Fruit fly (Drosophila melanogaster): ENCODE measurements around the gene noi.

Gene noi

DNA sequence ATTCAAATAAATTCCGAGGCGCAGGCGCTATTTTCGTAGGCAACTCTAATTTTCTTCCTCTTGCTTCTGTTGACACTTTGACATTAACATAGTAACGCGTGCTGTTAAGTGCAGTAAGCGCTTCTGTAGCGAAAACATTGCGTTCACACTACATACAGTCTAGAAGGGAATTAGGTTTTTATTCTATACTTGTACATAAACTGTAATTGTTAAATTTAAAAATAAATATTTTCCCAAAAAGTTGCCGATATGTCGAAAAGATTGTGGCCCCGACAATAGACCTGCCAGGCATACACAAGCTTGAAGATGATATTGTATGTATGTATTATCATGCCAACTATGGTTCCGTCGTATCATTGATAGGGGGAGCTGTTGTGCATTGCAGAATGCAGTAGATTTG lies 15.2 kb upstream of the noi start, which contains the start of gene asl (continued):
- TF ChIP-seq pan (optimal IDR thresholded peaks at IDR 0.05) = no peak
- peak in 1 of 2 experiments; percentile 47 for TF ChIP-seq pan (GFP tag; optimal IDR thresholded peaks at IDR 0.05 in 1 of 2, IDR thresholded peaks at IDR 0.05 in 1 of 2)
- peak; percentile 73 for TF ChIP-seq Dip3 (GFP tag; optimal IDR thresholded peaks at IDR 0.05)
- peak; percentile 23 for TF ChIP-seq Side (GFP tag; optimal IDR thresholded peaks at IDR 0.05)
- TF ChIP-seq NC2β (GFP tag; optimal IDR thresholded peaks at IDR 0.05) = peak; percentile 55
- TF ChIP-seq CG12236 (GFP tag; optimal IDR thresholded peaks at IDR 0.05) = no peak
- no peak for TF ChIP-seq ash1 (GFP tag; optimal IDR thresholded peaks at IDR 0.05)
- TF ChIP-seq CG1602 (GFP tag; optimal IDR thresholded peaks at IDR 0.05) = peak; percentile 38
- peak; percentile 61 for TF ChIP-seq CG13775 (GFP tag; optimal IDR thresholded peaks at IDR 0.05)
- peak; percentile 33 for TF ChIP-seq CG8944 (GFP tag; optimal IDR thresholded peaks at IDR 0.05)
- TF ChIP-seq bsh (GFP tag; optimal IDR thresholded peaks at IDR 0.05) = peak in 1 of 2 experiments; percentile 69
- no peak for TF ChIP-seq Doc2 (GFP tag; IDR thresholded peaks at IDR 0.05)
- TF ChIP-seq Oaz (GFP tag; IDR thresholded peaks at IDR 0.05) = peak; percentile 49
- peak; percentile 42 for TF ChIP-seq Sry-δ (GFP tag; optimal IDR thresholded peaks at IDR 0.05)
- TF ChIP-seq hb (GFP tag; IDR thresholded peaks at IDR 0.05; ENCODE audit: partially characterized antibody) = no peak
- no peak for TF ChIP-seq CG31365 (tag; optimal IDR thresholded peaks at IDR 0.05)
- peak; percentile 24 for TF ChIP-seq CG3163 (GFP tag; optimal IDR thresholded peaks at IDR 0.05)
- TF ChIP-seq HLHmδ (GFP tag; optimal IDR thresholded peaks at IDR 0.05) = no peak
- peak; percentile 76 for TF ChIP-seq chn (GFP tag; optimal IDR thresholded peaks at IDR 0.05)
- TF ChIP-seq Myb (GFP tag; optimal IDR thresholded peaks at IDR 0.05) = peak; percentile 44
- peak; percentile 57 for TF ChIP-seq Max (GFP tag; optimal IDR thresholded peaks at IDR 0.05)
- peak; percentile 37 for TF ChIP-seq CG4707 (GFP tag; optimal IDR thresholded peaks at IDR 0.05)
- TF ChIP-seq Trl (optimal IDR thresholded peaks at IDR 0.05) = no peak
- peak; percentile 31 for TF ChIP-seq Trl (GFP tag; optimal IDR thresholded peaks at IDR 0.05)
- peak; percentile 84 for TF ChIP-seq Dp (GFP tag; optimal IDR thresholded peaks at IDR 0.05)
- TF ChIP-seq CG6683 (GFP tag; optimal IDR thresholded peaks at IDR 0.05) = peak; percentile 19
- TF ChIP-seq fru (optimal IDR thresholded peaks at IDR 0.05) = no peak
- peak; percentile 94 for TF ChIP-seq CG30020 (tag; optimal IDR thresholded peaks at IDR 0.05)
- no peak for TF ChIP-seq p53 (GFP tag; optimal IDR thresholded peaks at IDR 0.05)
- TF ChIP-seq CG7839 (tag; optimal IDR thresholded peaks at IDR 0.05) = no peak
- TF ChIP-seq CG4328 (GFP tag; optimal IDR thresholded peaks at IDR 0.05) = peak; percentile 7
- TF ChIP-seq CG5245 (GFP tag; optimal IDR thresholded peaks at IDR 0.05) = peak; percentile 16
- no peak for TF ChIP-seq NC2α (GFP tag; optimal IDR thresholded peaks at IDR 0.05)
- peak; percentile 22 for TF ChIP-seq CG7786 (GFP tag; optimal IDR thresholded peaks at IDR 0.05)
- TF ChIP-seq Hmr (GFP tag; optimal IDR thresholded peaks at IDR 0.05) = no peak
- 0 out of 2 replicates have a peak, but pooled peaks have one; percentile 6 for TF ChIP-seq CG4730 (GFP tag; IDR thresholded peaks at IDR 0.05)
- peak; percentile 56 for TF ChIP-seq az2 (GFP tag; optimal IDR thresholded peaks at IDR 0.05)
- peak; percentile 56 for TF ChIP-seq Xrp1 (GFP tag; IDR thresholded peaks at IDR 0.05)
- TF ChIP-seq Hand (GFP tag; optimal IDR thresholded peaks at IDR 0.05) = no peak
- peak; percentile 81 for TF ChIP-seq CoRest (tag; optimal IDR thresholded peaks at IDR 0.05)
- peak; percentile 31 for TF ChIP-seq fu2 (GFP tag; optimal IDR thresholded peaks at IDR 0.05)
- peak; percentile 57; the same call in 1 of the 3 replicates for TF ChIP-seq Dbx (GFP tag; IDR thresholded peaks at IDR 0.05)
- no peak for TF ChIP-seq D (optimal IDR thresholded peaks at IDR 0.05)
- peak; percentile 44 for TF ChIP-seq D (GFP tag; optimal IDR thresholded peaks at IDR 0.05)
- TF ChIP-seq CG15696 (tag; optimal IDR thresholded peaks at IDR 0.05) = peak; percentile 71
- TF ChIP-seq CG3281 (GFP tag; optimal IDR thresholded peaks at IDR 0.05) = peak; percentile 61
- peak; percentile 52 for TF ChIP-seq ems (GFP tag; optimal IDR thresholded peaks at IDR 0.05)
- TF ChIP-seq chm (GFP tag; IDR thresholded peaks at IDR 0.05) = no peak
- peak; percentile 31; the same call in 1 of the 2 replicates for TF ChIP-seq al (GFP tag; IDR thresholded peaks at IDR 0.05)
- TF ChIP-seq gsb (GFP tag; IDR thresholded peaks at IDR 0.05) = no peak
- TF ChIP-seq wdn (GFP tag; IDR thresholded peaks at IDR 0.05) = no peak
- no peak for TF ChIP-seq CG17568 (GFP tag; optimal IDR thresholded peaks at IDR 0.05)
- TF ChIP-seq Fer2 (tag; optimal IDR thresholded peaks at IDR 0.05) = peak; percentile 43

Measured in whole organism, embryonic.